Worm (Caenorhabditis elegans) whole organism, L2 larva: ENCODE results near the gene znf-474.

Experiments
- C34F6.9 ChIP-seq: fragments of 150-350 bp; optimal IDR thresholded peaks from 2 replicates; lab custom pipeline; 2014; ENCODE audit warnings: missing biosample characterization, missing genetic modification characterization
- F13H6.1 ChIP-seq: sonication (generic microtip); optimal IDR thresholded peaks from 2 replicates; lab custom pipeline; 2016; ENCODE audit warnings: missing genetic modification characterization, missing compliant biosample characterization
- R02D3.7 ChIP-seq: fragments of 150-350 bp; optimal IDR thresholded peaks from 2 replicates; lab custom pipeline; 2014; ENCODE audit warnings: missing biosample characterization, missing genetic modification characterization
- ZK546.5 ChIP-seq: sonication (generic microtip); optimal IDR thresholded peaks from 2 replicates; lab custom pipeline; 2017; ENCODE audit warnings: missing biosample characterization, missing genetic modification characterization
- alr-1 ChIP-seq: fragments of 150-350 bp; optimal IDR thresholded peaks from 2 replicates; lab custom pipeline; 2014; ENCODE audit warnings: missing biosample characterization, missing genetic modification characterization
- aly-2 ChIP-seq: fragments of 150-350 bp; optimal IDR thresholded peaks from 2 replicates; lab custom pipeline; 2014; ENCODE audit warnings: missing biosample characterization, missing genetic modification characterization
- blmp-1 ChIP-seq: sonication (generic microtip); optimal IDR thresholded peaks from 2 replicates; lab custom pipeline; 2017; ENCODE audit warnings: missing genetic modification characterization, mild to moderate bottlenecking, missing compliant biosample characterization, antibody characterized with exemption, moderate library complexity; ENCODE audit not compliant: insufficient read depth
- ceh-16 ChIP-seq: fragments of 150-350 bp; optimal IDR thresholded peaks from 2 replicates; lab custom pipeline; 2014; ENCODE audit warnings: missing biosample characterization, missing genetic modification characterization
- ceh-82 ChIP-seq: fragments of 150-350 bp; optimal IDR thresholded peaks from 2 replicates; lab custom pipeline; 2014; ENCODE audit warnings: missing biosample characterization, missing genetic modification characterization
- crh-2 ChIP-seq: sonication (generic microtip); optimal IDR thresholded peaks from 2 replicates; lab custom pipeline; 2017; ENCODE audit warnings: missing biosample characterization, missing genetic modification characterization
- dmd-4 ChIP-seq: sonication (generic microtip); optimal IDR thresholded peaks from 2 replicates; lab custom pipeline; 2017; ENCODE audit warnings: missing biosample characterization, missing genetic modification characterization
- egl-27 ChIP-seq: sonication (generic microtip); optimal IDR thresholded peaks from 3 replicates; lab custom pipeline; 2017; ENCODE audit warnings: missing biosample characterization, missing genetic modification reagents, missing genetic modification characterization
- elt-1 ChIP-seq: fragments of 150-350 bp; optimal IDR thresholded peaks from 2 replicates; lab custom pipeline; 2014; ENCODE audit warnings: missing biosample characterization, missing genetic modification characterization
- elt-3 ChIP-seq: sonication (generic microtip); optimal IDR thresholded peaks from 2 replicates; lab custom pipeline; 2017; ENCODE audit warnings: missing biosample characterization, missing genetic modification characterization
- fos-1 ChIP-seq: fragments of 150-350 bp; optimal IDR thresholded peaks from 2 replicates; lab custom pipeline; 2014; ENCODE audit warnings: missing biosample characterization, missing genetic modification characterization
- gmeb-1 ChIP-seq: fragments of 150-350 bp; optimal IDR thresholded peaks from 2 replicates; lab custom pipeline; 2014; ENCODE audit warnings: missing biosample characterization, missing genetic modification characterization
- lin-11 ChIP-seq: fragments of 150-350 bp; sonication (generic microtip); optimal IDR thresholded peaks from 2 replicates; lab custom pipeline; 2014; ENCODE audit warnings: missing biosample characterization, missing genetic modification characterization, inconsistent platforms, mixed read lengths
- lin-39 ChIP-seq: fragments of 150-350 bp; optimal IDR thresholded peaks from 2 replicates; lab custom pipeline; 2014; ENCODE audit warnings: missing biosample characterization, missing genetic modification reagents, missing genetic modification characterization
- lsy-2 ChIP-seq, 2 experiments: fragments of 150-350 bp in 1 of 2; sonication (generic microtip) in 1 of 2; optimal IDR thresholded peaks; 2 replicates each; lab custom pipeline; 2014 to 2017; ENCODE audit warnings: missing biosample characterization in 2 of 2, missing genetic modification characterization in 2 of 2
- mab-5 ChIP-seq: fragments of 150-350 bp; optimal IDR thresholded peaks from 2 replicates; lab custom pipeline; 2014; ENCODE audit warnings: missing biosample characterization, missing genetic modification characterization
- mbf-1 ChIP-seq: sonication (generic microtip); optimal IDR thresholded peaks from 2 replicates; lab custom pipeline; 2017; ENCODE audit warnings: missing biosample characterization, missing genetic modification characterization
- mdl-1 ChIP-seq, 2 experiments: fragments of 150-350 bp in 1 of 2; sonication (generic microtip) in 1 of 2; optimal IDR thresholded peaks; 2 replicates each; lab custom pipeline; 2017; ENCODE audit warnings: missing biosample characterization in 2 of 2, missing genetic modification characterization in 2 of 2
- nhr-10 ChIP-seq: sonication (generic microtip); optimal IDR thresholded peaks from 2 replicates; lab custom pipeline; 2017; ENCODE audit warnings: missing biosample characterization, missing genetic modification characterization
- nhr-11 ChIP-seq: fragments of 150-350 bp; optimal IDR thresholded peaks from 2 replicates; lab custom pipeline; 2014; ENCODE audit warnings: missing biosample characterization, missing genetic modification characterization
- nhr-12 ChIP-seq: fragments of 150-350 bp; optimal IDR thresholded peaks from 2 replicates; lab custom pipeline; 2014; ENCODE audit warnings: missing biosample characterization, missing genetic modification characterization
- nhr-129 ChIP-seq: fragments of 150-350 bp; optimal IDR thresholded peaks from 2 replicates; lab custom pipeline; 2014; ENCODE audit warnings: missing biosample characterization, missing genetic modification characterization
- nhr-21 ChIP-seq: fragments of 150-350 bp; optimal IDR thresholded peaks from 2 replicates; lab custom pipeline; 2014; ENCODE audit warnings: missing biosample characterization, missing genetic modification characterization
- nhr-237 ChIP-seq: fragments of 150-350 bp; optimal IDR thresholded peaks from 2 replicates; lab custom pipeline; 2014; ENCODE audit warnings: missing biosample characterization, missing genetic modification characterization
- nhr-25 ChIP-seq: fragments of 150-350 bp; sonication (generic microtip); optimal IDR thresholded peaks from 3 replicates; lab custom pipeline; 2014; ENCODE audit warnings: missing biosample characterization, missing genetic modification characterization
- nhr-6 ChIP-seq: fragments of 150-350 bp; optimal IDR thresholded peaks from 2 replicates; lab custom pipeline; 2014; ENCODE audit warnings: missing biosample characterization, missing genetic modification characterization
- nhr-77 ChIP-seq: fragments of 150-350 bp; optimal IDR thresholded peaks from 2 replicates; lab custom pipeline; 2014; ENCODE audit warnings: missing biosample characterization, missing genetic modification characterization
- peb-1 ChIP-seq: fragments of 150-350 bp; optimal IDR thresholded peaks from 2 replicates; lab custom pipeline; 2014; ENCODE audit warnings: missing biosample characterization, missing genetic modification characterization
- sem-4 ChIP-seq: fragments of 150-350 bp; optimal IDR thresholded peaks from 2 replicates; lab custom pipeline; 2014; ENCODE audit warnings: missing biosample characterization, missing genetic modification reagents, missing genetic modification characterization
- skn-1 ChIP-seq: sonication (generic microtip); optimal IDR thresholded peaks from 2 replicates; lab custom pipeline; 2017; ENCODE audit warnings: missing biosample characterization, missing genetic modification characterization
- sma-3 ChIP-seq: sonication (generic microtip); optimal IDR thresholded peaks from 2 replicates; lab custom pipeline; 2016; ENCODE audit warnings: missing genetic modification reagents, missing genetic modification characterization, missing compliant biosample characterization
- sma-9 ChIP-seq, 2 experiments: fragments of 150-350 bp in 1 of 2; sonication (generic microtip) in 1 of 2; optimal IDR thresholded peaks; 2 replicates each; lab custom pipeline; 2014 to 2016; ENCODE audit warnings: missing genetic modification characterization in 2 of 2, mild to moderate bottlenecking in 1 of 2, missing biosample characterization in 1 of 2, missing compliant biosample characterization in 1 of 2, missing genetic modification reagents in 1 of 2, moderate library complexity in 1 of 2
- snpc-4 ChIP-seq: fragments of 150-350 bp; optimal IDR thresholded peaks from 2 replicates; lab custom pipeline; 2014; ENCODE audit warnings: missing biosample characterization, missing genetic modification characterization
- unc-55 ChIP-seq: fragments of 150-350 bp; sonication (generic microtip); optimal IDR thresholded peaks from 3 replicates; lab custom pipeline; 2014; ENCODE audit warnings: missing biosample characterization, missing genetic modification reagents, missing genetic modification characterization
- unc-62 ChIP-seq: fragments of 150-350 bp; optimal IDR thresholded peaks from 2 replicates; lab custom pipeline; 2014; ENCODE audit warnings: missing biosample characterization, missing genetic modification reagents, missing genetic modification characterization
- zag-1 ChIP-seq: fragments of 150-350 bp; optimal IDR thresholded peaks from 2 replicates; lab custom pipeline; 2014; ENCODE audit warnings: missing biosample characterization, missing genetic modification characterization
- ztf-1 ChIP-seq: fragments of 200-800 bp; sonication (Bioruptor generic); conservative IDR thresholded peaks from 2 replicates; pipeline ENCODE4 v1.3.6; 2022; ENCODE audit warnings: missing genetic modification characterization, missing compliant biosample characterization
- ztf-11 ChIP-seq: sonication (generic microtip); optimal IDR thresholded peaks from 2 replicates; lab custom pipeline; 2017; ENCODE audit warnings: missing biosample characterization, missing genetic modification characterization

Gene znf-474

ce11 chrX:12179817-12180384 lies 30.2 kb downstream of the znf-474 start:
- TF ChIP-seq mab-5 (tag; lab: Kevin White, UChicago) = peak; percentile 48
- TF ChIP-seq unc-55 (GFP tag; lab: Kevin White, UChicago) = peak; percentile 73
- no peak for TF ChIP-seq R02D3.7 (tag; lab: Kevin White, UChicago)
- TF ChIP-seq C34F6.9 (tag; lab: Kevin White, UChicago) = no peak
- TF ChIP-seq, all 48 proteins: peak for 2

- TF ChIP-seq alr-1 = no peak
- peak; percentile 40 for TF ChIP-seq F13H6.1 (tag; lab: Kevin White, UChicago)
- peak; percentile 44 for TF ChIP-seq sma-3 (GFP tag; lab: Kevin White, UChicago)
- peak in 1 of 2 experiments; percentile 18 for TF ChIP-seq mdl-1 (tag; optimal IDR thresholded peaks at IDR 0.05; lab: Kevin White, UChicago)
- peak; percentile 42 for TF ChIP-seq crh-2 (tag; lab: Kevin White, UChicago)
- TF ChIP-seq sem-4 (tag; lab: Kevin White, UChicago) = peak; percentile 35
- TF ChIP-seq dmd-4 (tag; lab: Kevin White, UChicago) = no peak
- peak; percentile 67 for TF ChIP-seq blmp-1 (tag; lab: Kevin White, UChicago)
- TF ChIP-seq nhr-129 = peak; percentile 66
- peak; percentile 73 for TF ChIP-seq sma-9 (GFP tag; optimal IDR thresholded peaks at IDR 0.05; lab: Kevin White, UChicago)
- no peak for TF ChIP-seq sma-9 (tag; optimal IDR thresholded peaks at IDR 0.05; lab: Kevin White, UChicago)
- TF ChIP-seq gmeb-1 = peak; percentile 8
- peak; percentile 91 for TF ChIP-seq nhr-25 (tag; lab: Kevin White, UChicago)
- no peak for TF ChIP-seq R02D3.7 (tag; lab: Kevin White, UChicago)
- no peak for TF ChIP-seq fos-1 (tag; lab: Kevin White, UChicago)
- TF ChIP-seq C34F6.9 (tag; lab: Kevin White, UChicago) = peak; percentile 43
- peak; percentile 60 for TF ChIP-seq nhr-21
- TF ChIP-seq ceh-16 (tag; lab: Kevin White, UChicago) = peak; percentile 62
- TF ChIP-seq, all 48 proteins: peak for 13
Measured at ce11 chrX:12180681-12181080, 31.0 kb downstream of the znf-474 start.

- TF ChIP-seq nhr-237 (tag; lab: Kevin White, UChicago) = no peak
- no peak for TF ChIP-seq skn-1 (tag; lab: Kevin White, UChicago)
- peak; percentile 10 for TF ChIP-seq sma-9 (GFP tag; optimal IDR thresholded peaks at IDR 0.05; lab: Kevin White, UChicago)
- TF ChIP-seq sma-9 (tag; optimal IDR thresholded peaks at IDR 0.05; lab: Kevin White, UChicago) = no peak
- TF ChIP-seq ceh-82 (tag; lab: Kevin White, UChicago) = no peak
- no peak for TF ChIP-seq nhr-21
- TF ChIP-seq nhr-77 = no peak
- no peak for TF ChIP-seq mbf-1 (tag; lab: Kevin White, UChicago)
- TF ChIP-seq nhr-6 = no peak
Measured at ce11 chrX:12181606-12182005, 31.9 kb downstream of the znf-474 start.

- no peak for TF ChIP-seq blmp-1 (tag; lab: Kevin White, UChicago)
- TF ChIP-seq C34F6.9 (tag; lab: Kevin White, UChicago) = no peak
- no peak for TF ChIP-seq peb-1 (tag; lab: Kevin White, UChicago)
- TF ChIP-seq ceh-16 (tag; lab: Kevin White, UChicago) = no peak
- no peak for TF ChIP-seq nhr-11 (tag; lab: Kevin White, UChicago)
- TF ChIP-seq ztf-1 (GFP tag; lab: Robert Waterston, UW) = no peak
- TF ChIP-seq elt-3 = no peak
- peak; percentile 14 for TF ChIP-seq unc-62 (GFP tag; lab: Kevin White, UChicago)
- TF ChIP-seq lsy-2 (tag; optimal IDR thresholded peaks at IDR 0.05; lab: Kevin White, UChicago) = no peak
- TF ChIP-seq nhr-21 = no peak
- no peak for TF ChIP-seq ZK546.5
- TF ChIP-seq nhr-129 = peak; percentile 36
- no peak for TF ChIP-seq nhr-12 (tag; lab: Kevin White, UChicago)
- no peak for TF ChIP-seq crh-2 (tag; lab: Kevin White, UChicago)
- TF ChIP-seq R02D3.7 (tag; lab: Kevin White, UChicago) = no peak
- peak; percentile 40 for TF ChIP-seq unc-55 (GFP tag; lab: Kevin White, UChicago)
- TF ChIP-seq sma-9 (GFP tag; optimal IDR thresholded peaks at IDR 0.05; lab: Kevin White, UChicago) = peak; percentile 2
- no peak for TF ChIP-seq sma-9 (tag; optimal IDR thresholded peaks at IDR 0.05; lab: Kevin White, UChicago)
- no peak for TF ChIP-seq ceh-82 (tag; lab: Kevin White, UChicago)
- TF ChIP-seq snpc-4 = no peak
- TF ChIP-seq lin-11 (tag; lab: Kevin White, UChicago) = no peak
- no peak for TF ChIP-seq ztf-11
- TF ChIP-seq elt-1 (tag; lab: Kevin White, UChicago) = no peak
- no peak for TF ChIP-seq lin-39 (tag; lab: Kevin White, UChicago)
- TF ChIP-seq aly-2 = no peak
- TF ChIP-seq gmeb-1 = no peak
- TF ChIP-seq nhr-6 = no peak
- TF ChIP-seq sem-4 (tag; lab: Kevin White, UChicago) = peak; percentile 60
- no peak for TF ChIP-seq skn-1 (tag; lab: Kevin White, UChicago)
- TF ChIP-seq zag-1 (tag; lab: Kevin White, UChicago) = peak; percentile 47
- TF ChIP-seq egl-27 (tag; lab: Kevin White, UChicago) = no peak
- TF ChIP-seq nhr-10 = no peak
- TF ChIP-seq nhr-237 (tag; lab: Kevin White, UChicago) = no peak
- no peak for TF ChIP-seq mab-5 (tag; lab: Kevin White, UChicago)
- TF ChIP-seq F13H6.1 (tag; lab: Kevin White, UChicago) = no peak
Measured at ce11 chrX:12182684-12183477, 33.2 kb downstream of the znf-474 start.
